Worm (Caenorhabditis elegans) whole organism, young adult: ENCODE data around the gene wdr-54.

Experiments used
- B0336.3 ChIP-seq: fragments of 200-800 bp; sonication (Bioruptor generic); IDR thresholded peaks from 2 replicates; pipeline ENCODE4 v1.3.6; 2022; ENCODE audit warnings: missing genetic modification characterization, missing compliant biosample characterization
- F23B12.7 ChIP-seq: sonication (generic microtip); optimal IDR thresholded peaks from 2 replicates; lab custom pipeline; 2017; ENCODE audit warnings: missing genetic modification characterization, mild to moderate bottlenecking, missing compliant biosample characterization, antibody characterized with exemption, moderate library complexity; ENCODE audit not compliant: insufficient read depth
- F57C9.4 ChIP-seq: sonication (generic microtip); optimal IDR thresholded peaks from 2 replicates; lab custom pipeline; 2017; ENCODE audit warnings: mild to moderate bottlenecking, missing genetic modification characterization, missing compliant biosample characterization
- K11D2.4 ChIP-seq: fragments of 200-800 bp; sonication (Bioruptor generic); IDR thresholded peaks from 2 replicates; pipeline ENCODE4 v1.3.6; 2022; ENCODE audit warnings: missing genetic modification reagents, missing genetic modification characterization, missing compliant biosample characterization
- Y67H2A.10 ChIP-seq: fragments of 200-800 bp; sonication (Bioruptor generic); conservative IDR thresholded peaks from 2 replicates; pipeline ENCODE4 v1.3.6; 2022; ENCODE audit warnings: missing genetic modification reagents, missing genetic modification characterization, missing compliant biosample characterization
- ZK185.1 ChIP-seq: sonication (generic microtip); optimal IDR thresholded peaks from 2 replicates; lab custom pipeline; 2016; ENCODE audit warnings: mild to moderate bottlenecking, missing genetic modification characterization, missing compliant biosample characterization; ENCODE audit not compliant: poor library complexity, severe bottlenecking
- ama-1 ChIP-seq, 3 experiments: fragments of 150-350 bp in 1 of 3; sonication (generic microtip) in 2 of 3; optimal IDR thresholded peaks; 2 replicates each; lab custom pipeline; 2014 to 2018; ENCODE audit warnings: missing biosample characterization in 2 of 3, missing genetic modification characterization in 2 of 3, missing genetic modification reagents in 2 of 3
- atf-7 ChIP-seq: sonication (generic microtip); optimal IDR thresholded peaks from 2 replicates; lab custom pipeline; 2017; ENCODE audit warnings: mild to moderate bottlenecking, missing genetic modification characterization, missing compliant biosample characterization
- attf-3 ChIP-seq: fragments of 200-800 bp; sonication (Bioruptor generic); conservative IDR thresholded peaks from 2 replicates; pipeline ENCODE4 v1.3.6; 2022; ENCODE audit warnings: missing genetic modification reagents, missing genetic modification characterization, missing compliant biosample characterization
- bed-2 ChIP-seq: fragments of 200-800 bp; sonication (Bioruptor generic); IDR thresholded peaks from 2 replicates; pipeline ENCODE4 v1.3.6; 2022; ENCODE audit warnings: missing genetic modification reagents, missing genetic modification characterization, missing compliant biosample characterization
- cebp-2 ChIP-seq: fragments of 200-800 bp; sonication (Bioruptor generic); IDR thresholded peaks from 2 replicates; pipeline ENCODE4 v1.3.6; 2022; ENCODE audit warnings: missing genetic modification characterization, missing compliant biosample characterization
- ceh-100 ChIP-seq: fragments of 200-800 bp; sonication (Bioruptor generic); IDR thresholded peaks from 2 replicates; pipeline ENCODE4 v1.3.6; 2022; ENCODE audit warnings: missing genetic modification reagents, missing genetic modification characterization, missing compliant biosample characterization
- ceh-40 ChIP-seq: fragments of 200-800 bp; sonication (Bioruptor generic); IDR thresholded peaks from 2 replicates; pipeline ENCODE4 v1.3.6; 2022; ENCODE audit warnings: missing genetic modification characterization, missing compliant biosample characterization
- ceh-79 ChIP-seq: sonication (generic microtip); optimal IDR thresholded peaks from 2 replicates; lab custom pipeline; 2017; ENCODE audit warnings: mild to moderate bottlenecking, missing genetic modification characterization, missing compliant biosample characterization
- die-1 ChIP-seq: sonication (generic microtip); optimal IDR thresholded peaks from 2 replicates; lab custom pipeline; 2016; ENCODE audit warnings: missing genotype, mild to moderate bottlenecking, missing genetic modification characterization, missing compliant biosample characterization
- dpff-1 ChIP-seq: sonication (generic microtip); optimal IDR thresholded peaks from 2 replicates; lab custom pipeline; 2017; ENCODE audit warnings: mild to moderate bottlenecking, missing genetic modification characterization, missing compliant biosample characterization
- egl-18 ChIP-seq: fragments of 200-800 bp; sonication (Bioruptor generic); IDR thresholded peaks from 2 replicates; pipeline ENCODE4 v1.3.6; 2022; ENCODE audit warnings: missing genetic modification reagents, missing genetic modification characterization, missing compliant biosample characterization
- ekl-4 ChIP-seq: fragments of 200-800 bp; sonication (Bioruptor generic); IDR thresholded peaks from 2 replicates; pipeline ENCODE4 v1.3.6; 2022; ENCODE audit warnings: missing genetic modification reagents, missing genetic modification characterization, missing compliant biosample characterization
- ets-4 ChIP-seq: fragments of 200-800 bp; sonication (Bioruptor generic); optimal IDR thresholded peaks from 2 replicates; lab custom pipeline; 2018; ENCODE audit warnings: mild to moderate bottlenecking, missing genetic modification characterization, missing compliant biosample characterization
- gei-17 ChIP-seq: fragments of 200-800 bp; sonication (Bioruptor generic); optimal IDR thresholded peaks from 2 replicates; lab custom pipeline; 2018; ENCODE audit warnings: mild to moderate bottlenecking, missing genetic modification characterization, missing compliant biosample characterization
- hlh-26 ChIP-seq: fragments of 200-800 bp; sonication (Bioruptor generic); conservative IDR thresholded peaks from 2 replicates; pipeline ENCODE4 v1.3.6; 2022; ENCODE audit warnings: missing genetic modification reagents, missing genetic modification characterization, missing compliant biosample characterization
- hmg-20 ChIP-seq: fragments of 200-800 bp; sonication (Bioruptor generic); IDR thresholded peaks from 2 replicates; pipeline ENCODE4 v1.3.6; 2022; ENCODE audit warnings: missing genetic modification reagents, missing genetic modification characterization, missing compliant biosample characterization
- let-526 ChIP-seq: fragments of 200-800 bp; sonication (Bioruptor generic); IDR thresholded peaks from 2 replicates; pipeline ENCODE4 v1.3.6; 2022; ENCODE audit warnings: missing genetic modification reagents, missing genetic modification characterization, missing compliant biosample characterization
- lin-26 ChIP-seq: fragments of 200-800 bp; sonication (Bioruptor generic); IDR thresholded peaks from 2 replicates; pipeline ENCODE4 v1.3.6; 2022; ENCODE audit warnings: missing genetic modification reagents, missing genetic modification characterization, missing compliant biosample characterization
- lin-40 ChIP-seq: sonication (generic microtip); optimal IDR thresholded peaks from 2 replicates; lab custom pipeline; 2016; ENCODE audit warnings: missing genetic modification characterization, mild to moderate bottlenecking, missing compliant biosample characterization, missing genotype, missing genetic modification reagents
- madf-6 ChIP-seq: fragments of 200-800 bp; sonication (Bioruptor generic); IDR thresholded peaks from 2 replicates; pipeline ENCODE4 v1.3.6; 2022; ENCODE audit warnings: missing genetic modification reagents, missing genetic modification characterization, missing compliant biosample characterization
- mel-28 ChIP-seq: sonication (generic microtip); optimal IDR thresholded peaks from 2 replicates; lab custom pipeline; 2016; ENCODE audit warnings: borderline replicate concordance, mild to moderate bottlenecking, missing genetic modification characterization, missing compliant biosample characterization
- mxl-1 ChIP-seq: sonication (generic microtip); optimal IDR thresholded peaks from 2 replicates; lab custom pipeline; 2016; ENCODE audit warnings: missing genetic modification characterization, missing compliant biosample characterization
- pbrm-1 ChIP-seq: fragments of 200-800 bp; sonication (Bioruptor generic); IDR thresholded peaks from 2 replicates; pipeline ENCODE4 v1.3.6; 2022; ENCODE audit warnings: missing genetic modification reagents, missing genetic modification characterization, missing compliant biosample characterization
- pha-4 ChIP-seq: fragments of 150-350 bp; sonication (generic microtip); optimal IDR thresholded peaks from 2 replicates; lab custom pipeline; 2014; ENCODE audit warnings: missing biosample characterization, missing genetic modification reagents, missing genetic modification characterization
- repo-1 ChIP-seq: sonication (generic microtip); optimal IDR thresholded peaks from 2 replicates; lab custom pipeline; 2017; ENCODE audit warnings: mild to moderate bottlenecking, missing genetic modification characterization, missing compliant biosample characterization
- sdz-38 ChIP-seq: sonication (generic microtip); optimal IDR thresholded peaks from 2 replicates; lab custom pipeline; 2016; ENCODE audit warnings: missing genotype, missing genetic modification characterization, missing compliant biosample characterization
- sea-2 ChIP-seq: fragments of 200-800 bp; sonication (Bioruptor generic); IDR thresholded peaks from 2 replicates; pipeline ENCODE4 v1.3.6; 2022; ENCODE audit warnings: missing genetic modification characterization, missing compliant biosample characterization
- snpc-1.3 ChIP-seq: sonication (generic microtip); optimal IDR thresholded peaks from 2 replicates; lab custom pipeline; 2017; ENCODE audit warnings: missing genetic modification characterization, mild to moderate bottlenecking, missing compliant biosample characterization, antibody characterized with exemption, moderate library complexity, missing genotype, missing genetic modification reagents; ENCODE audit not compliant: insufficient read depth
- snpc-4 ChIP-seq, 5 experiments: fragments of 150-350 bp in 1 of 5; sonication (generic microtip) in 4 of 5; optimal IDR thresholded peaks; 2 replicates each; lab custom pipeline; 2014 to 2018; ENCODE audit warnings: missing genetic modification characterization in 5 of 5, missing biosample characterization in 3 of 5, antibody characterized with exemption in 2 of 5, mild to moderate bottlenecking in 2 of 5, missing compliant biosample characterization in 2 of 5, missing genotype in 2 of 5, moderate library complexity in 2 of 5, missing genetic modification reagents in 1 of 5
- somi-1 ChIP-seq: fragments of 200-800 bp; sonication (Bioruptor generic); optimal IDR thresholded peaks from 2 replicates; lab custom pipeline; 2018; ENCODE audit warnings: mild to moderate bottlenecking, missing genetic modification characterization, missing compliant biosample characterization
- tbp1 ChIP-seq: fragments of 200-800 bp; sonication (Bioruptor generic); optimal IDR thresholded peaks from 2 replicates; lab custom pipeline; 2018; ENCODE audit warnings: mild to moderate bottlenecking, missing genetic modification characterization, missing compliant biosample characterization
- unc-62 ChIP-seq: fragments of 150-350 bp; optimal IDR thresholded peaks from 2 replicates; lab custom pipeline; 2014; ENCODE audit warnings: missing biosample characterization, missing genetic modification reagents, missing genetic modification characterization
- zfh-2 ChIP-seq: fragments of 200-800 bp; sonication (Bioruptor generic); conservative IDR thresholded peaks from 2 replicates; pipeline ENCODE4 v1.3.6; 2022; ENCODE audit warnings: missing genetic modification reagents, missing genetic modification characterization, missing compliant biosample characterization
- zim-3 ChIP-seq: sonication (generic microtip); optimal IDR thresholded peaks from 2 replicates; lab custom pipeline; 2017; ENCODE audit warnings: mild to moderate bottlenecking, missing genetic modification characterization, moderate library complexity, missing compliant biosample characterization
- ztf-25 ChIP-seq: fragments of 200-800 bp; sonication (Bioruptor generic); IDR thresholded peaks from 2 replicates; pipeline ENCODE4 v1.3.6; 2022; ENCODE audit warnings: missing genetic modification reagents, missing genetic modification characterization, missing compliant biosample characterization
- ztf-26 ChIP-seq: sonication (generic microtip); optimal IDR thresholded peaks from 2 replicates; lab custom pipeline; 2017; ENCODE audit warnings: missing genetic modification characterization, missing compliant biosample characterization
- ztf-6 ChIP-seq: fragments of 200-800 bp; sonication (Bioruptor generic); IDR thresholded peaks from 2 replicates; pipeline ENCODE4 v1.3.6; 2022; ENCODE audit warnings: missing genetic modification reagents, missing genetic modification characterization, missing compliant biosample characterization

The wdr-54 gene

ce11 chrX:859401-859800 is 30.7 kb downstream of the wdr-54 start, which contains the start of gene F56F10.2:
Gene F56F10.2, plus strand, starts transcription at chrX:859615.
- no peak for TF ChIP-seq hlh-26 (GFP tag; lab: Robert Waterston, UW)
- no peak for TF ChIP-seq repo-1 (tag; lab: Kevin White, UChicago)
- no peak for TF ChIP-seq gei-17 (GFP tag; lab: Kevin White, UChicago)
- no peak for TF ChIP-seq B0336.3 (GFP tag; lab: Robert Waterston, UW)
- TF ChIP-seq ceh-40 (GFP tag; lab: Robert Waterston, UW) = no peak
- TF ChIP-seq ekl-4 (GFP tag; lab: Robert Waterston, UW) = no peak

ce11 chrX:861378-861777 is 32.7 kb downstream of the wdr-54 start:
- TF ChIP-seq ZK185.1 (tag; lab: Kevin White, UChicago) = no peak
- no peak for TF ChIP-seq ets-4 (GFP tag; lab: Kevin White, UChicago)
- no peak for TF ChIP-seq snpc-1.3 (tag; lab: Kevin White, UChicago)
- TF ChIP-seq, all 124 proteins: peak for 0

- TF ChIP-seq ama-1 (optimal IDR thresholded peaks at IDR 0.05; lab: Kevin White, UChicago) (no peak), ama-1 (GFP tag; optimal IDR thresholded peaks at IDR 0.05; lab: Kevin White, UChicago) (no peak), K11D2.4 (no peak), pbrm-1 (GFP tag; lab: Robert Waterston, UW) (no peak), ztf-6 (no peak), attf-3 (no peak)
Measured at ce11 chrX:863478-863877, 34.8 kb downstream of the wdr-54 start, which contains the start of gene cdo-1. Gene cdo-1, minus strand, starts transcription at chrX:863578.

- TF ChIP-seq Y67H2A.10 (no peak), ztf-26 (tag; lab: Kevin White, UChicago) (peak; percentile 84), ZK185.1 (tag; lab: Kevin White, UChicago) (no peak), sea-2 (GFP tag; lab: Robert Waterston, UW) (no peak), let-526 (GFP tag; lab: Robert Waterston, UW) (no peak), die-1 (tag; lab: Kevin White, UChicago) (peak; percentile 31), mxl-1 (tag; lab: Kevin White, UChicago) (no peak), zfh-2 (GFP tag; lab: Robert Waterston, UW) (no peak), dpff-1 (tag; lab: Kevin White, UChicago) (no peak), repo-1 (tag; lab: Kevin White, UChicago) (no peak), K11D2.4 (no peak; the same call in 1 of the 2 replicates), lin-26 (peak; percentile 72; the same call in 1 of the 2 replicates), ztf-25 (GFP tag; lab: Robert Waterston, UW) (no peak), ceh-79 (tag; lab: Kevin White, UChicago) (no peak), madf-6 (GFP tag; lab: Robert Waterston, UW) (no peak), mel-28 (tag; lab: Kevin White, UChicago) (no peak), sdz-38 (tag; lab: Kevin White, UChicago) (no peak), ceh-100 (GFP tag; lab: Robert Waterston, UW) (no peak), somi-1 (peak; percentile 53), pha-4 (no peak), cebp-2 (GFP tag; lab: Robert Waterston, UW) (no peak), egl-18 (no peak), lin-40 (tag; lab: Kevin White, UChicago) (peak; percentile 80), unc-62 (GFP tag; lab: Kevin White, UChicago) (no peak), snpc-4 (GFP tag; optimal IDR thresholded peaks at IDR 0.05; lab: Kevin White, UChicago) (no peak), snpc-4 (tag; optimal IDR thresholded peaks at IDR 0.05; lab: Kevin White, UChicago) (no peak), F57C9.4 (no peak), tbp1 (GFP tag; lab: Kevin White, UChicago) (no peak), atf-7 (tag; lab: Kevin White, UChicago) (peak; percentile 90), F23B12.7 (tag; lab: Kevin White, UChicago) (no peak), zim-3 (tag; lab: Kevin White, UChicago) (no peak), hmg-20 (GFP tag; lab: Robert Waterston, UW) (no peak), bed-2 (GFP tag; lab: Robert Waterston, UW) (no peak)
Measured at ce11 chrX:864293-864731, 35.6 kb downstream of the wdr-54 start.
